Worm (Caenorhabditis elegans): ENCODE results near the gene pax-1.

ce11 chrV:8242798-8243197 is 18.1 kb downstream of the pax-1 start, which contains the start of gene C16D9.4:
- no peak for TF ChIP-seq klf-2 (GFP tag; conservative IDR thresholded peaks at IDR 0.05)
- TF ChIP-seq ztf-29 (GFP tag; IDR thresholded peaks at IDR 0.05) = no peak
- no peak for TF ChIP-seq T22C8.4 (GFP tag; IDR thresholded peaks at IDR 0.05)

Data from whole organism, midembryonic.